Worm (Caenorhabditis elegans): ENCODE data around the gene cebp-1.

Gene cebp-1

DNA sequence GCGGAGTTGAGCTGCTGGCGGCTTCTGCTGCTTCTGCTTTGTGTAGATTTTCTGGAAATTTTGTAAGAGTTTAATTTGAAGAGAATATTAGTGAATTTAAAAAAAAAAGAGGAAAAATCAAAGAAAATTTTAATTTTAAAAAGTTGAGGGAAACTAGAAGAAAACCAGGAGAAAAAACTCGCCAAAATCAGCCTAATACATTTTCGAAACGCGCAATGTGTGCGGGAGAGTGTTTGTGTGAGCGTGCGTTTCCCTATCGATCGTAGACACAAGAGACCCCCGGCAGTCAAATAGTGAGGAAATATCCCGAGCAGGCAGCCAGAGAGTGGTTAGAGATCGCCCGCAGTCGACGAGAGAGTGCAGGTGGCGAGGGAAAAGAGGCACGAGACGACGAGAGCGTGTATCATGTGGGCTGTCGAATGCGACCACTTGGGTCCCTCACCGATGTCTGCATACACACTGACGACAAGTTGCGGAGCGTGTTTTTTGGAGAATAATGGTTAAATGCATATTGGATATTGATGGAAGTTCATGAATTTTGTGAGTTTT, 7.0 kb downstream of the cebp-1 start, which contains the start of gene zfp-3 (continued):
- TF ChIP-seq unc-130 (GFP tag; optimal IDR thresholded peaks at IDR 0.05) (no peak), ZK546.5 (tag; optimal IDR thresholded peaks at IDR 0.05) (peak in 1 of 2 experiments; percentile 59), F49E8.2 (tag; optimal IDR thresholded peaks at IDR 0.05; ENCODE audit: borderline replicate concordance) (no peak), nhr-102 (tag; optimal IDR thresholded peaks at IDR 0.05) (peak; percentile 86), lsy-2 (tag; optimal IDR thresholded peaks at IDR 0.05) (peak; percentile 81 to 93), F44E2.7 (GFP tag; IDR thresholded peaks at IDR 0.05) (no peak), pqm-1 (tag; optimal IDR thresholded peaks at IDR 0.05) (no peak), lim-7 (GFP tag; IDR thresholded peaks at IDR 0.05) (no peak), attf-4 (tag; optimal IDR thresholded peaks at IDR 0.05) (no peak), mxl-3 (GFP tag; optimal IDR thresholded peaks at IDR 0.05) (peak; percentile 90), php-3 (GFP tag; IDR thresholded peaks at IDR 0.05) (0 out of 2 replicates have a peak, but pooled peaks have one; percentile 44), nhr-111 (GFP tag; optimal IDR thresholded peaks at IDR 0.05) (no peak), mep-1 (tag; optimal IDR thresholded peaks at IDR 0.05) (peak; percentile 97), dmd-6 (GFP tag; IDR thresholded peaks at IDR 0.05) (peak; percentile 91), pha-4 (GFP tag; IDR thresholded peaks at IDR 0.05) (peak; percentile 84), pha-4 (tag; optimal IDR thresholded peaks at IDR 0.05) (peak; percentile 28), zag-1 (tag; optimal IDR thresholded peaks at IDR 0.05) (peak; percentile 58), F26F4.8 (GFP tag; conservative IDR thresholded peaks at IDR 0.05) (no peak), F37D6.2 (tag; optimal IDR thresholded peaks at IDR 0.05) (peak; percentile 85), mxl-2 (GFP tag; conservative IDR thresholded peaks at IDR 0.05) (no peak), nhr-10 (tag; optimal IDR thresholded peaks at IDR 0.05) (no peak), ceh-44 (GFP tag; IDR thresholded peaks at IDR 0.05) (no peak), egl-27 (tag; optimal IDR thresholded peaks at IDR 0.05) (no peak), nhr-41 (GFP tag; IDR thresholded peaks at IDR 0.05) (peak; percentile 83), ces-1 (GFP tag; optimal IDR thresholded peaks at IDR 0.05) (peak; percentile 2)

DNA sequence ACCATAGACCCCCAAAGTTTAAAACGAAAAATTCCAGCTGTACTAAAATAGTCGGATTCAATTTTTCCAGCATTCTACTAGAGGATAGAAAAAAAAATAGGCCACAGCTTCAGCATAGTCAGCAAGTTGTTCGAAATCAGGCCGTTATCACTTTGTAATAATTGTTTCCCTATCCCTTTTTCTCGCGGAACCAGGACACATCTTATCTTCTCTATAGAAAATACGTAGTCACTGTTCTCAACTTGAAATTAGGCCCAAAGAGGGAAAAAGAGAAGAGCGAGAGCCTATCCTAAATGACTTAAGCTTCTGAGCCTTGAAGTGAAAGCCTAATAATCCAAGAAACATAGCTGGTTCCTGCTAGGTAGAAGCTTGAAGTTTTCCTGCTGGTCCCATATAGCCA, 8.0 kb downstream of the cebp-1 start:
- TF ChIP-seq pha-4 (GFP tag; IDR thresholded peaks at IDR 0.05) (no peak), pha-4 (tag; optimal IDR thresholded peaks at IDR 0.05) (no peak), D1046.2 (GFP tag; IDR thresholded peaks at IDR 0.05) (0 out of 2 replicates have a peak, but pooled peaks have one; percentile 66), aha-1 (tag) (peak; percentile 45), daf-16 (GFP tag; optimal IDR thresholded peaks at IDR 0.05) (no peak), daf-16 (tag; optimal IDR thresholded peaks at IDR 0.05) (peak; percentile 3), duxl-1 (tag; optimal IDR thresholded peaks at IDR 0.05; ENCODE audit: poor library complexity) (peak; percentile 64), nhr-28 (tag; optimal IDR thresholded peaks at IDR 0.05) (no peak), pqm-1 (tag; optimal IDR thresholded peaks at IDR 0.05) (no peak), tra-1 (GFP tag; IDR thresholded peaks at IDR 0.05) (no peak), mes-2 (tag; optimal IDR thresholded peaks at IDR 0.05; ENCODE audit: poor library complexity, severe bottlenecking) (no peak), attf-4 (tag; optimal IDR thresholded peaks at IDR 0.05) (no peak), tag-97 (GFP tag; IDR thresholded peaks at IDR 0.05) (no peak), spr-1 (tag; optimal IDR thresholded peaks at IDR 0.05) (peak; percentile 0), set-16 (GFP tag; IDR thresholded peaks at IDR 0.05) (no peak), lsy-2 (tag; optimal IDR thresholded peaks at IDR 0.05) (peak in 1 of 2 experiments; percentile 22), Y75B8A.6 (GFP tag; IDR thresholded peaks at IDR 0.05) (0 out of 2 replicates have a peak, but pooled peaks have one; percentile 31), lin-15B (tag; optimal IDR thresholded peaks at IDR 0.05) (no peak), dve-1 (tag; optimal IDR thresholded peaks at IDR 0.05; ENCODE audit: insufficient read depth) (peak; percentile 33), madf-5 (GFP tag; IDR thresholded peaks at IDR 0.05) (no peak), daf-19 (GFP tag; conservative IDR thresholded peaks at IDR 0.05) (no peak), nhr-48 (tag; optimal IDR thresholded peaks at IDR 0.05) (peak; percentile 10), lim-7 (GFP tag; IDR thresholded peaks at IDR 0.05) (no peak), php-3 (GFP tag; IDR thresholded peaks at IDR 0.05) (0 out of 2 replicates have a peak, but pooled peaks have one; percentile 9), ceh-32 (tag; optimal IDR thresholded peaks at IDR 0.05; ENCODE audit: poor library complexity) (no peak), ZK337.2 (GFP tag; IDR thresholded peaks at IDR 0.05) (no peak), jun-1 (tag; optimal IDR thresholded peaks at IDR 0.05) (peak; percentile 36), T26A8.4 (GFP tag; IDR thresholded peaks at IDR 0.05) (peak; percentile 38; the same call in 1 of the 2 replicates), hlh-11 (tag; optimal IDR thresholded peaks at IDR 0.05) (peak; percentile 23), zag-1 (tag; optimal IDR thresholded peaks at IDR 0.05) (no peak), hlh-30 (tag; optimal IDR thresholded peaks at IDR 0.05; ENCODE audit: insufficient read depth) (peak; percentile 19), mep-1 (tag; optimal IDR thresholded peaks at IDR 0.05) (peak; percentile 62), ztf-7 (tag; optimal IDR thresholded peaks at IDR 0.05) (no peak)

Measured in whole organism, L4 larva.